Fruit fly (Drosophila melanogaster): Measurements from ENCODE around the gene comt.

The comt gene

dm6 chrX:13274429-13275095 is 15.7 kb downstream of the comt start (continued):
- TF ChIP-seq Six4 (GFP tag; optimal IDR thresholded peaks at IDR 0.05) (peak; percentile 35), CG6813 (GFP tag; optimal IDR thresholded peaks at IDR 0.05) (no peak), Hmr (GFP tag; optimal IDR thresholded peaks at IDR 0.05) (peak; percentile 41), cas (GFP tag; IDR thresholded peaks at IDR 0.05) (no peak), CG9817 (tag; optimal IDR thresholded peaks at IDR 0.05) (peak; percentile 53), disco-r (GFP tag; optimal IDR thresholded peaks at IDR 0.05) (no peak), CG16815 (GFP tag; optimal IDR thresholded peaks at IDR 0.05) (peak; percentile 32), dpn (GFP tag; optimal IDR thresholded peaks at IDR 0.05) (peak; percentile 1 to 49), knrl (GFP tag; IDR thresholded peaks at IDR 0.05; ENCODE audit: partially characterized antibody) (no peak), CG11695 (GFP tag; IDR thresholded peaks at IDR 0.05) (peak; percentile 70; the same call in 1 of the 3 replicates), trem (tag; optimal IDR thresholded peaks at IDR 0.05) (peak; percentile 56), Optix (GFP tag; IDR thresholded peaks at IDR 0.05) (no peak), CG5953 (GFP tag; IDR thresholded peaks at IDR 0.05) (0 out of 2 replicates have a peak, but pooled peaks have one; percentile 33), CG30403 (GFP tag; optimal IDR thresholded peaks at IDR 0.05) (peak; percentile 67), Doc2 (GFP tag; IDR thresholded peaks at IDR 0.05) (no peak), ab (GFP tag; optimal IDR thresholded peaks at IDR 0.05) (no peak), CG31441 (GFP tag; IDR thresholded peaks at IDR 0.05) (peak; percentile 70), CG3726 (GFP tag; IDR thresholded peaks at IDR 0.05) (0 out of 3 replicates have a peak, but pooled peaks have one; percentile 39), CG9215 (GFP tag; IDR thresholded peaks at IDR 0.05) (peak; percentile 40), maf-S (GFP tag; optimal IDR thresholded peaks at IDR 0.05) (no peak), Xbp1 (GFP tag; optimal IDR thresholded peaks at IDR 0.05) (peak; percentile 54), twi (tag; optimal IDR thresholded peaks at IDR 0.05) (peak; percentile 58), CG33557 (GFP tag; optimal IDR thresholded peaks at IDR 0.05) (no peak), CG14667 (GFP tag; IDR thresholded peaks at IDR 0.05) (0 out of 2 replicates have a peak, but pooled peaks have one; percentile 16), nerfin-1 (tag; optimal IDR thresholded peaks at IDR 0.05) (peak; percentile 59), vvl (GFP tag; IDR thresholded peaks at IDR 0.05) (peak; percentile 46), CG31388 (GFP tag; optimal IDR thresholded peaks at IDR 0.05) (no peak), hth (optimal IDR thresholded peaks at IDR 0.05) (no peak), CG11504 (tag; optimal IDR thresholded peaks at IDR 0.05) (peak; percentile 78), nom (GFP tag; optimal IDR thresholded peaks at IDR 0.05) (no peak), Sox102F (GFP tag; optimal IDR thresholded peaks at IDR 0.05) (peak; percentile 77), dimm (GFP tag; IDR thresholded peaks at IDR 0.05) (no peak), crc (GFP tag; optimal IDR thresholded peaks at IDR 0.05) (no peak), usp (GFP tag; optimal IDR thresholded peaks at IDR 0.05) (no peak), CG14710 (tag; optimal IDR thresholded peaks at IDR 0.05) (peak; percentile 61), HLH54F (GFP tag; optimal IDR thresholded peaks at IDR 0.05) (peak; percentile 11), nmo (GFP tag; optimal IDR thresholded peaks at IDR 0.05) (peak; percentile 87), CG7928 (GFP tag; optimal IDR thresholded peaks at IDR 0.05) (no peak), Blimp-1 (GFP tag; optimal IDR thresholded peaks at IDR 0.05) (peak; percentile 71), Max (GFP tag; optimal IDR thresholded peaks at IDR 0.05) (peak; percentile 20), CG18599 (GFP tag; optimal IDR thresholded peaks at IDR 0.05) (peak; percentile 57), Eip74EF (GFP tag; optimal IDR thresholded peaks at IDR 0.05) (peak in 1 of 2 experiments; percentile 59), CG17829 (tag; optimal IDR thresholded peaks at IDR 0.05) (peak; percentile 72), CG15479 (GFP tag; optimal IDR thresholded peaks at IDR 0.05) (no peak), fd3F (GFP tag; optimal IDR thresholded peaks at IDR 0.05) (peak; percentile 32), dmrt11E (tag; optimal IDR thresholded peaks at IDR 0.05) (peak; percentile 53), CG9437 (GFP tag; optimal IDR thresholded peaks at IDR 0.05) (peak; percentile 54), Ptx1 (GFP tag; IDR thresholded peaks at IDR 0.05) (peak; percentile 63), row (GFP tag; IDR thresholded peaks at IDR 0.05) (peak; percentile 53; the same call in 2 of the 3 replicates)
